Worm (Caenorhabditis elegans) whole organism, L4 larva: ENCODE measurements around the gene exos-4.2.
A peak's percentile ranks its signal among the peaks of the same experiment; 100 is the strongest.

ENCODE experiments used
- D1046.2 ChIP-seq: fragments of 200-800 bp; sonication (Bioruptor generic); IDR thresholded peaks from 2 replicates; pipeline ENCODE4 v1.3.6; 2022; ENCODE audit warnings: missing genetic modification characterization, missing compliant biosample characterization
- F10B5.3 ChIP-seq: sonication (generic microtip); optimal IDR thresholded peaks from 2 replicates; lab custom pipeline; 2016; ENCODE audit warnings: mild to moderate bottlenecking, missing genetic modification characterization, missing compliant biosample characterization
- F26F4.8 ChIP-seq: fragments of 200-800 bp; sonication (Bioruptor generic); conservative IDR thresholded peaks from 2 replicates; pipeline ENCODE4 v1.3.6; 2022; ENCODE audit warnings: missing genetic modification characterization, missing compliant biosample characterization
- F49E8.2 ChIP-seq: sonication (generic microtip); optimal IDR thresholded peaks from 2 replicates; lab custom pipeline; 2016; ENCODE audit warnings: missing compliant biosample characterization, mild to moderate bottlenecking, missing genetic modification characterization, borderline replicate concordance
- Y48G9A.11 ChIP-seq: fragments of 200-800 bp; sonication (Bioruptor generic); IDR thresholded peaks from 2 replicates; pipeline ENCODE4 v1.3.6; 2022; ENCODE audit warnings: missing genetic modification reagents, missing genetic modification characterization, missing compliant biosample characterization
- ZK337.2 ChIP-seq: fragments of 200-800 bp; sonication (Bioruptor generic); IDR thresholded peaks from 2 replicates; pipeline ENCODE4 v1.3.6; 2022; ENCODE audit warnings: missing genetic modification reagents, missing genetic modification characterization, missing compliant biosample characterization
- ZK546.5 ChIP-seq, 2 experiments: sonication (generic microtip); optimal IDR thresholded peaks; 2 replicates each; lab custom pipeline; 2017; ENCODE audit warnings: missing biosample characterization in 2 of 2, missing genetic modification characterization in 2 of 2
- aha-1 ChIP-seq: fragments of 150-350 bp; peaks from one replicate; lab custom pipeline; 2014; ENCODE audit warnings: missing biosample characterization, missing genetic modification characterization
- aly-2 ChIP-seq: sonication (generic microtip); optimal IDR thresholded peaks from 2 replicates; lab custom pipeline; 2018; ENCODE audit warnings: missing biosample characterization, missing genetic modification characterization
- ama-1 ChIP-seq: fragments of 150-350 bp; optimal IDR thresholded peaks from 2 replicates; lab custom pipeline; 2014; ENCODE audit warnings: inconsistent platforms, mixed read lengths
- arid-1 ChIP-seq: fragments of 200-800 bp; sonication (Bioruptor generic); conservative IDR thresholded peaks from 2 replicates; pipeline ENCODE4 v1.3.6; 2022; ENCODE audit warnings: missing genetic modification reagents, missing genetic modification characterization, missing compliant biosample characterization
- ceh-62 ChIP-seq: sonication (generic microtip); optimal IDR thresholded peaks from 2 replicates; lab custom pipeline; 2017; ENCODE audit warnings: missing biosample characterization, missing genetic modification characterization
- ceh-82 ChIP-seq: sonication (generic microtip); optimal IDR thresholded peaks from 2 replicates; lab custom pipeline; 2017; ENCODE audit warnings: missing biosample characterization, missing genetic modification characterization
- ces-1 ChIP-seq: fragments of 150-350 bp; sonication (generic microtip); optimal IDR thresholded peaks from 4 replicates; lab custom pipeline; 2014; ENCODE audit warnings: missing biosample characterization, missing genetic modification reagents, missing genetic modification characterization
- daf-12 ChIP-seq: fragments of 150-350 bp; optimal IDR thresholded peaks from 2 replicates; lab custom pipeline; 2014; ENCODE audit warnings: missing biosample characterization, missing genetic modification reagents, missing genetic modification characterization
- daf-16 ChIP-seq, 3 experiments: sonication (generic microtip); optimal IDR thresholded peaks; 2 replicates each; lab custom pipeline; 2016 to 2017; ENCODE audit warnings: missing genetic modification characterization in 3 of 3, missing genetic modification reagents in 3 of 3, mild to moderate bottlenecking in 2 of 3, missing compliant biosample characterization in 2 of 3, missing biosample characterization in 1 of 3, moderate library complexity in 1 of 3
- daf-19 ChIP-seq: fragments of 200-800 bp; sonication (Bioruptor generic); conservative IDR thresholded peaks from 2 replicates; pipeline ENCODE4 v1.3.6; 2022; ENCODE audit warnings: missing genetic modification characterization, missing compliant biosample characterization
- dmd-6 ChIP-seq: fragments of 200-800 bp; sonication (Bioruptor generic); IDR thresholded peaks from 2 replicates; pipeline ENCODE4 v1.3.6; 2022; ENCODE audit warnings: missing genetic modification reagents, missing genetic modification characterization, missing compliant biosample characterization
- dmd-9 ChIP-seq: fragments of 200-800 bp; sonication (Bioruptor generic); IDR thresholded peaks from 2 replicates; pipeline ENCODE4 v1.3.6; 2022; ENCODE audit warnings: missing genetic modification reagents, missing genetic modification characterization, missing compliant biosample characterization
- dpl-1 ChIP-seq: fragments of 150-350 bp; optimal IDR thresholded peaks from 2 replicates; lab custom pipeline; 2014; ENCODE audit warnings: missing biosample characterization, missing genetic modification reagents, missing genetic modification characterization
- dve-1 ChIP-seq: sonication (generic microtip); optimal IDR thresholded peaks from 2 replicates; lab custom pipeline; 2017; ENCODE audit warnings: antibody characterized with exemption, mild to moderate bottlenecking, missing genetic modification characterization, missing compliant biosample characterization; ENCODE audit not compliant: insufficient read depth
- egl-27 ChIP-seq: sonication (generic microtip); optimal IDR thresholded peaks from 3 replicates; lab custom pipeline; 2017; ENCODE audit warnings: missing biosample characterization, missing genetic modification reagents, missing genetic modification characterization
- fos-1 ChIP-seq: fragments of 150-350 bp; optimal IDR thresholded peaks from 2 replicates; lab custom pipeline; 2014; ENCODE audit warnings: missing biosample characterization, missing genetic modification characterization
- hmg-1.1 ChIP-seq: fragments of 200-800 bp; sonication (Bioruptor generic); IDR thresholded peaks from 2 replicates; pipeline ENCODE4 v1.3.6; 2022; ENCODE audit warnings: missing genetic modification reagents, missing genetic modification characterization, missing compliant biosample characterization
- jun-1 ChIP-seq: fragments of 150-350 bp; optimal IDR thresholded peaks from 2 replicates; lab custom pipeline; 2014; ENCODE audit warnings: missing biosample characterization, missing genetic modification reagents, missing genetic modification characterization
- lim-7 ChIP-seq: fragments of 200-800 bp; sonication (Bioruptor generic); IDR thresholded peaks from 2 replicates; pipeline ENCODE4 v1.3.6; 2022; ENCODE audit warnings: missing genetic modification characterization, missing compliant biosample characterization
- lin-13 ChIP-seq: fragments of 150-350 bp; optimal IDR thresholded peaks from 2 replicates; lab custom pipeline; 2014; ENCODE audit warnings: missing biosample characterization, missing genetic modification reagents, missing genetic modification characterization
- lin-29 ChIP-seq: fragments of 200-800 bp; sonication (Bioruptor generic); IDR thresholded peaks from 2 replicates; pipeline ENCODE4 v1.3.6; 2022; ENCODE audit warnings: missing genetic modification reagents, missing genetic modification characterization, missing compliant biosample characterization
- lin-39 ChIP-seq: fragments of 150-350 bp; optimal IDR thresholded peaks from 2 replicates; lab custom pipeline; 2014; ENCODE audit warnings: missing biosample characterization, missing genetic modification reagents, missing genetic modification characterization
- lir-3 ChIP-seq: sonication (generic microtip); optimal IDR thresholded peaks from 2 replicates; lab custom pipeline; 2016; ENCODE audit warnings: mild to moderate bottlenecking, missing genetic modification characterization, missing compliant biosample characterization
- lsy-2 ChIP-seq, 2 experiments: fragments of 150-350 bp in 1 of 2; sonication (generic microtip) in 1 of 2; optimal IDR thresholded peaks; 2 replicates each; lab custom pipeline; 2014 to 2017; ENCODE audit warnings: missing biosample characterization in 2 of 2, missing genetic modification characterization in 2 of 2
- madf-5 ChIP-seq, 2 experiments: fragments of 200-800 bp; sonication (Bioruptor generic); IDR thresholded peaks; 2 replicates each; pipeline ENCODE4 v1.3.6; 2022; ENCODE audit warnings: missing compliant biosample characterization in 2 of 2, missing genetic modification characterization in 2 of 2
- madf-9 ChIP-seq: fragments of 200-800 bp; sonication (Bioruptor generic); conservative IDR thresholded peaks from 2 replicates; pipeline ENCODE4 v1.3.6; 2022; ENCODE audit warnings: missing genetic modification reagents, missing genetic modification characterization, missing compliant biosample characterization
- mdl-1 ChIP-seq, 2 experiments: fragments of 150-350 bp in 1 of 2; sonication (generic microtip) in 1 of 2; optimal IDR thresholded peaks; 2 replicates each; lab custom pipeline; 2014 to 2017; ENCODE audit warnings: missing biosample characterization in 2 of 2, missing genetic modification characterization in 2 of 2
- mep-1 ChIP-seq: fragments of 150-350 bp; sonication (generic microtip); optimal IDR thresholded peaks from 3 replicates; lab custom pipeline; 2014; ENCODE audit warnings: missing biosample characterization, missing genetic modification characterization
- mes-2 ChIP-seq: sonication (generic microtip); optimal IDR thresholded peaks from 2 replicates; lab custom pipeline; 2016; ENCODE audit warnings: missing genotype, mild to moderate bottlenecking, missing genetic modification characterization, missing compliant biosample characterization; ENCODE audit not compliant: poor library complexity, severe bottlenecking
- mxl-2 ChIP-seq: fragments of 200-800 bp; sonication (Bioruptor generic); conservative IDR thresholded peaks from 2 replicates; pipeline ENCODE4 v1.3.6; 2022; ENCODE audit warnings: missing genetic modification reagents, missing genetic modification characterization, missing compliant biosample characterization
- nhr-237 ChIP-seq: sonication (generic microtip); optimal IDR thresholded peaks from 2 replicates; lab custom pipeline; 2017; ENCODE audit warnings: missing biosample characterization, missing genetic modification characterization
- nhr-28 ChIP-seq: fragments of 150-350 bp; optimal IDR thresholded peaks from 2 replicates; lab custom pipeline; 2014; ENCODE audit warnings: missing biosample characterization, missing genetic modification characterization
- nhr-41 ChIP-seq: fragments of 200-800 bp; sonication (Bioruptor generic); IDR thresholded peaks from 2 replicates; pipeline ENCODE4 v1.3.6; 2022; ENCODE audit warnings: missing genetic modification reagents, missing genetic modification characterization, missing compliant biosample characterization
- nhr-42 ChIP-seq: fragments of 200-800 bp; sonication (Bioruptor generic); IDR thresholded peaks from 2 replicates; pipeline ENCODE4 v1.3.6; 2022; ENCODE audit warnings: missing genetic modification characterization, missing compliant biosample characterization
- nhr-48 ChIP-seq: sonication (generic microtip); optimal IDR thresholded peaks from 2 replicates; lab custom pipeline; 2016; ENCODE audit warnings: mild to moderate bottlenecking, missing genetic modification characterization, missing compliant biosample characterization
- pqm-1 ChIP-seq: sonication (generic microtip); optimal IDR thresholded peaks from 2 replicates; lab custom pipeline; 2017; ENCODE audit warnings: missing biosample characterization, missing genetic modification characterization
- sdz-12 ChIP-seq: fragments of 200-800 bp; sonication (Bioruptor generic); optimal IDR thresholded peaks from 2 replicates; lab custom pipeline; 2018; ENCODE audit warnings: mild to moderate bottlenecking, missing genetic modification characterization, missing compliant biosample characterization
- set-16 ChIP-seq: fragments of 200-800 bp; sonication (Bioruptor generic); IDR thresholded peaks from 2 replicates; pipeline ENCODE4 v1.3.6; 2022; ENCODE audit warnings: missing genetic modification reagents, missing genetic modification characterization, missing compliant biosample characterization
- spr-1 ChIP-seq: sonication (generic microtip); optimal IDR thresholded peaks from 2 replicates; lab custom pipeline; 2016; ENCODE audit warnings: mild to moderate bottlenecking, missing genetic modification characterization, missing compliant biosample characterization
- tag-97 ChIP-seq: fragments of 200-800 bp; sonication (Bioruptor generic); IDR thresholded peaks from 2 replicates; pipeline ENCODE4 v1.3.6; 2022; ENCODE audit warnings: missing genetic modification characterization, missing compliant biosample characterization
- unc-130 ChIP-seq: sonication (generic microtip); optimal IDR thresholded peaks from 2 replicates; lab custom pipeline; 2016; ENCODE audit warnings: missing genetic modification reagents, missing genetic modification characterization, missing compliant biosample characterization
- zip-2 ChIP-seq: fragments of 150-350 bp; optimal IDR thresholded peaks from 2 replicates; lab custom pipeline; 2014; ENCODE audit warnings: missing biosample characterization, missing genetic modification characterization
- ztf-7 ChIP-seq: fragments of 150-350 bp; optimal IDR thresholded peaks from 2 replicates; lab custom pipeline; 2014; ENCODE audit warnings: missing biosample characterization, missing genetic modification characterization

Gene exos-4.2

DNA sequence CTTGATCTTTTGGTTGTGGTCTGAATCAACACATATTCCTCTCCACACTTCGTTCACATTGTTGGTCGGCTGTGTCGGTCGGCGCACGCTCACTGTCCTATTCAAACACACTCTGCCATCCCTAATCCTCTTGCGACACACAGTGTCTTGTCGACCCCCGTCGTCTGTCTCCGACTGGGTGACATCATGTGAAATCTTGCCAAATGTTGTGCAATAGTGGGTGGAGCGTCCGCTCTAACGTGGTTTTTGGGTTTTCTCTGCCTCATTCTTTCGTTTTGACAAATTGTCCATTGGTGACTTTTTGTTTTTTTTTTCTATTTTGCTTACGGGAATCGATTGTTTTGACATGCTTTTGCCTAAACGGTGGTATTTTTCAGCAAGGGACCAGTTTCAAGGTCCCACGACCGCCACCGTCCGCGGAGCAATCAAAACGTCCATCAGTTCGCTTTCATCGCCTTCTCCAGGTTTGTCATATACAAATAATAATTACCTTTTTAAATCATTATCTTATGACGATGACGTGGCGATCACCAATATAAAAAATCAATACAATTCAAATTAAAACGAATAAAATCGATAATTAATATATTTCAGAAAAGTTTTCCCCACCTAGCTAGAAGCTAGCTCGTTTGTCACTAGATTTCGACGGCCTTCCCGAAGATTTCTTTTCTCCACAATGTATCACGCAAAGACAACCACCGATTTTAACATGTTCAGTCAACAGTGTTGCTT is 26.1 kb upstream of the exos-4.2 start:
- 0 out of 2 replicates have a peak, but pooled peaks have one; percentile 3 for TF ChIP-seq mxl-2 (GFP tag; lab: Robert Waterston, UW)
- no peak for TF ChIP-seq zip-2
- TF ChIP-seq hmg-1.1 (GFP tag; lab: Robert Waterston, UW) = peak; percentile 90
- no peak for TF ChIP-seq Y48G9A.11
- peak in 1 of 2 experiments; percentile 38 for TF ChIP-seq ZK546.5 (tag; optimal IDR thresholded peaks at IDR 0.05; lab: Kevin White, UChicago)
- TF ChIP-seq unc-130 = no peak
- peak; percentile 97 for TF ChIP-seq mep-1 (tag; lab: Kevin White, UChicago)
- TF ChIP-seq madf-9 (GFP tag; lab: Robert Waterston, UW) = peak; percentile 57; the same call in 1 of the 2 replicates
- peak; percentile 17 to 53 for TF ChIP-seq daf-16 (GFP tag; optimal IDR thresholded peaks at IDR 0.05; lab: Kevin White, UChicago)
- peak; percentile 88 for TF ChIP-seq daf-16 (tag; optimal IDR thresholded peaks at IDR 0.05; lab: Kevin White, UChicago)
- TF ChIP-seq lin-29 (GFP tag; lab: Robert Waterston, UW) = no peak
- peak; percentile 99 for TF ChIP-seq aha-1 (tag; lab: Kevin White, UChicago)
- peak; percentile 97 for TF ChIP-seq dmd-6 (GFP tag; lab: Robert Waterston, UW)
- no peak for TF ChIP-seq egl-27 (tag; lab: Kevin White, UChicago)
- TF ChIP-seq arid-1 (GFP tag; lab: Robert Waterston, UW) = peak; percentile 65; the same call in 1 of the 2 replicates
- no peak for TF ChIP-seq daf-12 (tag; lab: Kevin White, UChicago)
- TF ChIP-seq nhr-41 (GFP tag; lab: Robert Waterston, UW) = no peak
- TF ChIP-seq pqm-1 (tag; lab: Kevin White, UChicago) = peak; percentile 35
- no peak for TF ChIP-seq nhr-237 (tag; lab: Kevin White, UChicago)
- TF ChIP-seq ceh-82 (tag; lab: Kevin White, UChicago) = no peak
- no peak for TF ChIP-seq daf-19 (GFP tag; lab: Robert Waterston, UW)
- peak; percentile 86 to 98 for TF ChIP-seq mdl-1 (tag; optimal IDR thresholded peaks at IDR 0.05; lab: Kevin White, UChicago)
- no peak for TF ChIP-seq lir-3 (tag; lab: Kevin White, UChicago)
- TF ChIP-seq nhr-42 (GFP tag; lab: Robert Waterston, UW) = peak; percentile 82
- TF ChIP-seq spr-1 = peak; percentile 75
- TF ChIP-seq fos-1 (tag; lab: Kevin White, UChicago) = peak; percentile 78
- TF ChIP-seq sdz-12 (GFP tag; lab: Kevin White, UChicago) = no peak
- no peak for TF ChIP-seq F26F4.8 (GFP tag; lab: Robert Waterston, UW)
- peak; percentile 83 for TF ChIP-seq nhr-48
- peak; percentile 69 for TF ChIP-seq mes-2 (tag; lab: Kevin White, UChicago)
- TF ChIP-seq dpl-1 (GFP tag; lab: Kevin White, UChicago) = peak; percentile 69
- peak in 1 of 2 experiments; percentile 52; a peak in 1 of 4 replicates for TF ChIP-seq madf-5 (GFP tag; IDR thresholded peaks at IDR 0.05; lab: Robert Waterston, UW)
- TF ChIP-seq ztf-7 (tag; lab: Kevin White, UChicago) = peak; percentile 98
- no peak for TF ChIP-seq ZK337.2 (GFP tag; lab: Robert Waterston, UW)
- no peak for TF ChIP-seq F49E8.2 (tag; lab: Kevin White, UChicago)
- TF ChIP-seq D1046.2 (GFP tag; lab: Robert Waterston, UW) = 0 out of 2 replicates have a peak, but pooled peaks have one; percentile 48
- no peak for TF ChIP-seq ces-1 (GFP tag; lab: Kevin White, UChicago)
- TF ChIP-seq tag-97 = no peak
- TF ChIP-seq aly-2 (tag; lab: Kevin White, UChicago) = no peak
- no peak for TF ChIP-seq lim-7
- TF ChIP-seq lin-39 (tag; lab: Kevin White, UChicago) = no peak
- peak; percentile 85 for TF ChIP-seq jun-1 (tag; lab: Kevin White, UChicago)
- peak; percentile 78 to 92 for TF ChIP-seq lsy-2 (tag; optimal IDR thresholded peaks at IDR 0.05; lab: Kevin White, UChicago)
- TF ChIP-seq ama-1 (lab: Kevin White, UChicago) = peak; percentile 97
- TF ChIP-seq dmd-9 (GFP tag; lab: Robert Waterston, UW) = peak; percentile 72; the same call in 1 of the 2 replicates
- no peak for TF ChIP-seq ceh-62 (tag; lab: Kevin White, UChicago)
- peak; percentile 55; the same call in 1 of the 2 replicates for TF ChIP-seq set-16
- no peak for TF ChIP-seq F10B5.3 (tag; lab: Kevin White, UChicago)
- TF ChIP-seq lin-13 = peak; percentile 78
- peak; percentile 98 for TF ChIP-seq nhr-28 (tag; lab: Kevin White, UChicago)
- peak; percentile 98 for TF ChIP-seq dve-1 (tag; lab: Kevin White, UChicago)
